Fruit fly (Drosophila melanogaster) whole organism: ENCODE results near the gene Sclp.

Experiments
- CG8478 ChIP-seq: fragments of >200 bp; optimal IDR thresholded peaks from 2 replicates; lab custom pipeline; 2018; ENCODE audit warnings: inconsistent platforms
- Dll ChIP-seq: fragments of >200 bp; optimal IDR thresholded peaks from 2 replicates; lab custom pipeline; 2017
- usp ChIP-seq: fragments of >200 bp; optimal IDR thresholded peaks from 2 replicates; lab custom pipeline; 2017; ENCODE audit warnings: missing biosample characterization, missing genetic modification characterization, mixed read lengths

dm6 chrX:11893643-11894042 is 30.8 kb downstream of the Sclp start, which contains the start of gene wisp:
- no peak for TF ChIP-seq CG8478 (lab: Kevin White, UChicago)
- no peak for TF ChIP-seq usp
- no peak for TF ChIP-seq Dll (lab: Kevin White, UChicago)
